Worm (Caenorhabditis elegans): ENCODE data around the gene sprp-4.

ce11 chrX:8805475-8805874, 47.9 kb downstream of the sprp-4 start:
- TF ChIP-seq unc-86 (tag; optimal IDR thresholded peaks at IDR 0.05), result no peak
- no peak for TF ChIP-seq unc-42 (tag; optimal IDR thresholded peaks at IDR 0.05)
- no peak for TF ChIP-seq lin-11 (tag; optimal IDR thresholded peaks at IDR 0.05)
- no peak for TF ChIP-seq F13H6.1 (tag; optimal IDR thresholded peaks at IDR 0.05)
- no peak for TF ChIP-seq ceh-48 (tag; optimal IDR thresholded peaks at IDR 0.05)
- TF ChIP-seq eyg-1 (tag; optimal IDR thresholded peaks at IDR 0.05), result no peak

Measured in whole organism, late embryonic.